Worm (Caenorhabditis elegans) whole organism, L2 larva: ENCODE measurements around the gene F18C5.9.

Experiments
- C34F6.9 ChIP-seq: fragments of 150-350 bp; optimal IDR thresholded peaks from 2 replicates; lab custom pipeline; 2014; ENCODE audit warnings: missing biosample characterization, missing genetic modification characterization
- F13H6.1 ChIP-seq: sonication (generic microtip); optimal IDR thresholded peaks from 2 replicates; lab custom pipeline; 2016; ENCODE audit warnings: missing genetic modification characterization, missing compliant biosample characterization
- R02D3.7 ChIP-seq: fragments of 150-350 bp; optimal IDR thresholded peaks from 2 replicates; lab custom pipeline; 2014; ENCODE audit warnings: missing biosample characterization, missing genetic modification characterization
- aly-2 ChIP-seq: fragments of 150-350 bp; optimal IDR thresholded peaks from 2 replicates; lab custom pipeline; 2014; ENCODE audit warnings: missing biosample characterization, missing genetic modification characterization
- ama-1 ChIP-seq: fragments of 150-350 bp; optimal IDR thresholded peaks from 2 replicates; lab custom pipeline; 2018; ENCODE audit warnings: inconsistent platforms
- blmp-1 ChIP-seq: sonication (generic microtip); optimal IDR thresholded peaks from 2 replicates; lab custom pipeline; 2017; ENCODE audit warnings: missing genetic modification characterization, mild to moderate bottlenecking, missing compliant biosample characterization, antibody characterized with exemption, moderate library complexity; ENCODE audit not compliant: insufficient read depth
- ceh-16 ChIP-seq: fragments of 150-350 bp; optimal IDR thresholded peaks from 2 replicates; lab custom pipeline; 2014; ENCODE audit warnings: missing biosample characterization, missing genetic modification characterization
- crh-2 ChIP-seq: sonication (generic microtip); optimal IDR thresholded peaks from 2 replicates; lab custom pipeline; 2017; ENCODE audit warnings: missing biosample characterization, missing genetic modification characterization
- elt-1 ChIP-seq: fragments of 150-350 bp; optimal IDR thresholded peaks from 2 replicates; lab custom pipeline; 2014; ENCODE audit warnings: missing biosample characterization, missing genetic modification characterization
- elt-3 ChIP-seq: sonication (generic microtip); optimal IDR thresholded peaks from 2 replicates; lab custom pipeline; 2017; ENCODE audit warnings: missing biosample characterization, missing genetic modification characterization
- fos-1 ChIP-seq: fragments of 150-350 bp; optimal IDR thresholded peaks from 2 replicates; lab custom pipeline; 2014; ENCODE audit warnings: missing biosample characterization, missing genetic modification characterization
- gmeb-1 ChIP-seq: fragments of 150-350 bp; optimal IDR thresholded peaks from 2 replicates; lab custom pipeline; 2014; ENCODE audit warnings: missing biosample characterization, missing genetic modification characterization
- lin-39 ChIP-seq: fragments of 150-350 bp; optimal IDR thresholded peaks from 2 replicates; lab custom pipeline; 2014; ENCODE audit warnings: missing biosample characterization, missing genetic modification reagents, missing genetic modification characterization
- mbf-1 ChIP-seq: sonication (generic microtip); optimal IDR thresholded peaks from 2 replicates; lab custom pipeline; 2017; ENCODE audit warnings: missing biosample characterization, missing genetic modification characterization
- mdl-1 ChIP-seq, 2 experiments: fragments of 150-350 bp in 1 of 2; sonication (generic microtip) in 1 of 2; optimal IDR thresholded peaks; 2 replicates each; lab custom pipeline; 2017; ENCODE audit warnings: missing biosample characterization in 2 of 2, missing genetic modification characterization in 2 of 2
- nhr-10 ChIP-seq: sonication (generic microtip); optimal IDR thresholded peaks from 2 replicates; lab custom pipeline; 2017; ENCODE audit warnings: missing biosample characterization, missing genetic modification characterization
- nhr-11 ChIP-seq: fragments of 150-350 bp; optimal IDR thresholded peaks from 2 replicates; lab custom pipeline; 2014; ENCODE audit warnings: missing biosample characterization, missing genetic modification characterization
- nhr-12 ChIP-seq: fragments of 150-350 bp; optimal IDR thresholded peaks from 2 replicates; lab custom pipeline; 2014; ENCODE audit warnings: missing biosample characterization, missing genetic modification characterization
- nhr-129 ChIP-seq: fragments of 150-350 bp; optimal IDR thresholded peaks from 2 replicates; lab custom pipeline; 2014; ENCODE audit warnings: missing biosample characterization, missing genetic modification characterization
- nhr-21 ChIP-seq: fragments of 150-350 bp; optimal IDR thresholded peaks from 2 replicates; lab custom pipeline; 2014; ENCODE audit warnings: missing biosample characterization, missing genetic modification characterization
- nhr-237 ChIP-seq: fragments of 150-350 bp; optimal IDR thresholded peaks from 2 replicates; lab custom pipeline; 2014; ENCODE audit warnings: missing biosample characterization, missing genetic modification characterization
- sem-4 ChIP-seq: fragments of 150-350 bp; optimal IDR thresholded peaks from 2 replicates; lab custom pipeline; 2014; ENCODE audit warnings: missing biosample characterization, missing genetic modification reagents, missing genetic modification characterization
- sma-9 ChIP-seq, 2 experiments: fragments of 150-350 bp in 1 of 2; sonication (generic microtip) in 1 of 2; optimal IDR thresholded peaks; 2 replicates each; lab custom pipeline; 2014 to 2016; ENCODE audit warnings: missing genetic modification characterization in 2 of 2, mild to moderate bottlenecking in 1 of 2, missing biosample characterization in 1 of 2, missing compliant biosample characterization in 1 of 2, missing genetic modification reagents in 1 of 2, moderate library complexity in 1 of 2
- unc-39 ChIP-seq: fragments of 150-350 bp; optimal IDR thresholded peaks from 2 replicates; lab custom pipeline; 2014; ENCODE audit warnings: missing biosample characterization, missing genetic modification characterization
- ztf-1 ChIP-seq: fragments of 200-800 bp; sonication (Bioruptor generic); conservative IDR thresholded peaks from 2 replicates; pipeline ENCODE4 v1.3.6; 2022; ENCODE audit warnings: missing genetic modification characterization, missing compliant biosample characterization

F18C5.9 gene

DNA sequence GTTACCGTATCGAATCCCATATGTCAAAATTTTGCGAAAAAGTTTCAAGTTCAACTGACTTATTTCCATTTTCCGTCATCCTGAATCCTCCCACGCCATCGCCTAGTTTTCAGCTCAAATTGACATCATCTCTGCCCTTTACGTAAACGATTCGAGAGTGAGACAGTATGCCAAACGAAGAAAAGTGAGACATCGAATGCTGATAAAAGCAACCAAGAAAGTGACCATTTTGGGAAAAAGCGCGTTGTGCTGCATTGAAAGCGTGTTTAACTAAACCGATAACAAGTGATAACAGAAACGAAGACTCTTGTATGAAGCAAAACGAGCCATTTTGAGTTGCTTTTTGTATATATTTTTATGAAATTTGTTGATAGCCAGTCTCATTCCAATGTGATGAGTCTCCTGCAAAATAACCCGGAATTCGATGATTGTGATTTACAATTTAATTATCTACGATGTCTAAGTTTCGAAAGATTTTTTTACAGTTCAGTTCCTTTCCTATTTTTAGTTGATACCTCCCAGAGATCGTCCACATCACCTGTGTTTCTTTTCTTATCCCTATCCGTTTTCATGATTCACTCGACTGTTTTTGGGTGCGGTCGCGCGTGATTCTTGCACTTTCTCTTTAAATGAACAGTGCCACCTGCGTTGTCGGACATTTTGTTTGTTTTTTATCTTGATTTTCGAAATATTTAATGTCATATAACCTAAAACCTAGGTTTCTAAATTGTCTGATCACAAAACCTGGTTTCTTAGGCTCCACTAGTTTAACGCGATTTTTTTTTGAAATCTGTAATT lies 48.5 kb downstream of the F18C5.9 start:
- TF ChIP-seq F13H6.1 (tag; lab: Kevin White, UChicago) (peak; percentile 67), R02D3.7 (tag; lab: Kevin White, UChicago) (no peak), nhr-237 (tag; lab: Kevin White, UChicago) (no peak), nhr-11 (tag; lab: Kevin White, UChicago) (no peak), sem-4 (tag; lab: Kevin White, UChicago) (no peak), aly-2 (no peak), elt-1 (tag; lab: Kevin White, UChicago) (no peak), gmeb-1 (no peak), sma-9 (GFP tag; optimal IDR thresholded peaks at IDR 0.05; lab: Kevin White, UChicago) (peak; percentile 29), sma-9 (tag; optimal IDR thresholded peaks at IDR 0.05; lab: Kevin White, UChicago) (no peak), ceh-16 (tag; lab: Kevin White, UChicago) (no peak), nhr-12 (tag; lab: Kevin White, UChicago) (no peak), nhr-10 (tag; lab: Kevin White, UChicago) (no peak), crh-2 (tag; lab: Kevin White, UChicago) (peak; percentile 41), nhr-129 (peak; percentile 12), mdl-1 (tag; optimal IDR thresholded peaks at IDR 0.05; lab: Kevin White, UChicago) (no peak), ztf-1 (GFP tag; lab: Robert Waterston, UW) (no peak), fos-1 (tag; lab: Kevin White, UChicago) (peak; percentile 92), unc-39 (tag; lab: Kevin White, UChicago) (no peak), nhr-21 (no peak)

DNA sequence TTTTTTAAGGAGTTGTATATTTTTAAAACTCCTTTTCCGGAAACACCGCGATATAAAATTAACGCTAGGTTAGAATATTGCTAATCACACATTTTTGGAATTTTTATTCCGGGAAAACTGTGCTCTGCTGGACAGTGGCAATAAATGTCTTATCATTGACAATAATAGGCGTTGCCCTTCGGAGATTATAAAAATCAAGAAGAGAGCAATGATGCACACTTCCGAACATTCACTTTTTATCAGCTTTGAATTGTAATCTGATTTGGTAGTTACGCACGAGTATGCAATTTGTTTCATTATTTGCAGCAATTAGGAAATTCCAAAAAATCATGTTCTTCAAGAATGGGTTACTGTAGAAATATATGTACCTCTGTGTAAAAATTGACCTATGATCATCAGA lies 49.2 kb downstream of the F18C5.9 start:
- TF ChIP-seq mbf-1 (tag; lab: Kevin White, UChicago) = no peak
- peak; percentile 85 for TF ChIP-seq fos-1 (tag; lab: Kevin White, UChicago)
- TF ChIP-seq nhr-10 (tag; lab: Kevin White, UChicago) = no peak
- TF ChIP-seq lin-39 = no peak
- no peak for TF ChIP-seq ceh-16 (tag; lab: Kevin White, UChicago)
- TF ChIP-seq sma-9 (GFP tag; optimal IDR thresholded peaks at IDR 0.05; lab: Kevin White, UChicago) = peak; percentile 38
- TF ChIP-seq sma-9 (tag; optimal IDR thresholded peaks at IDR 0.05; lab: Kevin White, UChicago) = no peak
- no peak for TF ChIP-seq gmeb-1
- no peak for TF ChIP-seq C34F6.9 (tag; lab: Kevin White, UChicago)
- TF ChIP-seq nhr-129 = no peak
- TF ChIP-seq aly-2 = no peak
- no peak for TF ChIP-seq elt-3 (tag; lab: Kevin White, UChicago)

- peak; percentile 1 for TF ChIP-seq blmp-1 (tag; lab: Kevin White, UChicago)
- TF ChIP-seq ama-1 (lab: Kevin White, UChicago) = no peak
- TF ChIP-seq sem-4 (tag; lab: Kevin White, UChicago) = no peak
Measured at ce11 chrII:6616770-6617169, 49.8 kb downstream of the F18C5.9 start, which contains the start of gene klf-3. Gene klf-3, plus strand, starts transcription at chrII:6616878.
